Fruit fly (Drosophila melanogaster): ENCODE data around the gene Cdk1.

Cdk1 gene

DNA sequence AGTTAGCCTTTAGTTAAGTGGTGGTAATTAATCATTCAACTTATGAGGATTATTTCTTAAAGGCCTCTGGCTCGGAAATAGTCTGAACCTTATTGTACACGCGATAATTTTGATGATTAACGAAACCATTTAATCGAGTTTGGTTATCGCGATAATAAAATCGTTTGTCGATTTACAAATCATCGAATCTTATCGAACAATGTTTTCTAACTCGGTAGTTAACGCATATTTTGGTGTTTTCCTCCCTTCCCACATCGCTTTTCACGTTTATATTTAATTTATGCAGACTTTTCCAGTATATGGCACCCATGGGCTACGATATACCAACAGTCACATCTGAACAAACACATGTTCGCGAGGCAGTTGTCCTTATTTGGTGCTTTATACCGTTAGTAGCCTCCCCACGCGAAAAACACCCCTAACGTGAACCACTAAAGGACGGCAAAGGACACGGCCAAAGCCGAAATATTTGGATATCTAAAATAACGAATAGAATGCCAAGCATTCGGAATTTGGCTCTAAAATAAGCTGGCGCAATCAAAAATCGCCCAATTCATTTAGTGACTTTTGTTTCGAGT lies 41.9 kb downstream of the Cdk1 start, which contains the start of gene Frmd5:
Gene Frmd5, plus strand, starts transcription at position 414 of the 578 bp plus-strand sequence.
- TF ChIP-seq insv (optimal IDR thresholded peaks at IDR 0.05) (no peak), h (optimal IDR thresholded peaks at IDR 0.05) (no peak), Sin3A (optimal IDR thresholded peaks at IDR 0.05) (no peak), ttk (optimal IDR thresholded peaks at IDR 0.05) (no peak), psq (optimal IDR thresholded peaks at IDR 0.05) (no peak), Myc (optimal IDR thresholded peaks at IDR 0.05) (no peak)

DNA sequence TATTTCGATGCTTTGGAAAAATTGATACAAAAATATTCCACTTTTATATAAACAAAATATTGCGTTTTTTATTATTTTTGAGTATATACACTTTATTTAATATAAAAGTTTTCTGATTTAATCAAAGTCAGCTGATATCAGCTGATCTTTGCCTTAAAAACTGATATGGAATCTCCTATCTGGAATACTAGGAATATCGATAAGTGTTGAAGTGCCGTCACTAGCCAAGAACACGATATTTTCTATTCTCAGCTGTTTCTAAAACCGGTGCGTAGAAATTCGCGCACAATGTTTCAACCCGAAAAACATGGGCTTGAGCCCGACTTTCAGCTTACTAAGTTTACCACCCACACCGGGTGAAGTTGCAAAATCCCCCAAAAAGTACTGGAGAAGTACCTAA lies 43.6 kb downstream of the Cdk1 start, which contains the start of gene Sps2:
Gene Sps2, plus strand, starts transcription at position 124 of the 400 bp plus-strand sequence.
- no peak for TF ChIP-seq Myc (optimal IDR thresholded peaks at IDR 0.05)
- no peak for TF ChIP-seq insv (optimal IDR thresholded peaks at IDR 0.05)

- no peak for TF ChIP-seq insv (optimal IDR thresholded peaks at IDR 0.05)
- TF ChIP-seq ttk (optimal IDR thresholded peaks at IDR 0.05): no peak
- no peak for TF ChIP-seq Sin3A (optimal IDR thresholded peaks at IDR 0.05)
- TF ChIP-seq Myc (optimal IDR thresholded peaks at IDR 0.05): no peak
- TF ChIP-seq psq (optimal IDR thresholded peaks at IDR 0.05): no peak
Measured at dm6 chr2L:10341405-10341804, 44.7 kb downstream of the Cdk1 start, which contains the start of gene CG31715. Gene CG31715, plus strand, starts transcription at chr2L:10341616.

dm6 chr2L:10339841-10340240 lies 46.2 kb downstream of the Cdk1 start:
- no peak for TF ChIP-seq ttk (optimal IDR thresholded peaks at IDR 0.05)
- no peak for TF ChIP-seq Sin3A (optimal IDR thresholded peaks at IDR 0.05)
- no peak for TF ChIP-seq insv (optimal IDR thresholded peaks at IDR 0.05)
- no peak for TF ChIP-seq h (optimal IDR thresholded peaks at IDR 0.05)
- no peak for TF ChIP-seq psq (optimal IDR thresholded peaks at IDR 0.05)
- TF ChIP-seq Myc (optimal IDR thresholded peaks at IDR 0.05): no peak

- no peak for TF ChIP-seq insv (optimal IDR thresholded peaks at IDR 0.05)
- TF ChIP-seq psq (optimal IDR thresholded peaks at IDR 0.05): no peak
- no peak for TF ChIP-seq Myc (optimal IDR thresholded peaks at IDR 0.05)
- TF ChIP-seq ttk (optimal IDR thresholded peaks at IDR 0.05): no peak
- TF ChIP-seq h (optimal IDR thresholded peaks at IDR 0.05): no peak
- no peak for TF ChIP-seq Sin3A (optimal IDR thresholded peaks at IDR 0.05)
Measured at dm6 chr2L:10339212-10339721, 46.8 kb downstream of the Cdk1 start, which contains the start of gene SamDC. Gene SamDC, plus strand, starts transcription at chr2L:10339457.

dm6 chr2L:10334854-10335277 lies 51.2 kb downstream of the Cdk1 start:
- TF ChIP-seq ttk (optimal IDR thresholded peaks at IDR 0.05) (no peak), h (optimal IDR thresholded peaks at IDR 0.05) (no peak), Sin3A (optimal IDR thresholded peaks at IDR 0.05) (no peak), psq (optimal IDR thresholded peaks at IDR 0.05) (no peak), Myc (optimal IDR thresholded peaks at IDR 0.05) (no peak), insv (optimal IDR thresholded peaks at IDR 0.05) (no peak)

All from Kc167 (cell line).